Worm (Caenorhabditis elegans): ENCODE results near the gene srab-26.

Gene srab-26

ce11 chrV:9879404-9879803 is at the start of gene srab-26:
Gene srab-26, minus strand, starts transcription at chrV:9879504.
- TF ChIP-seq chd-7 (tag; optimal IDR thresholded peaks at IDR 0.05) (no peak), rcor-1 (GFP tag; IDR thresholded peaks at IDR 0.05) (no peak), egl-44 (GFP tag; IDR thresholded peaks at IDR 0.05) (no peak), nhr-27 (tag; optimal IDR thresholded peaks at IDR 0.05) (no peak), ceh-79 (tag; optimal IDR thresholded peaks at IDR 0.05) (no peak), pbrm-1 (GFP tag; IDR thresholded peaks at IDR 0.05) (no peak), snpc-1.1 (tag; optimal IDR thresholded peaks at IDR 0.05; ENCODE audit: insufficient read depth) (no peak), die-1 (tag; optimal IDR thresholded peaks at IDR 0.05) (no peak), F10E7.11 (tag; optimal IDR thresholded peaks at IDR 0.05) (no peak), ceh-40 (GFP tag; IDR thresholded peaks at IDR 0.05) (no peak), B0261.1 (tag; optimal IDR thresholded peaks at IDR 0.05) (no peak), snpc-4 (GFP tag; optimal IDR thresholded peaks at IDR 0.05) (no peak), snpc-4 (tag; optimal IDR thresholded peaks at IDR 0.05) (no peak), B0019.2 (GFP tag; conservative IDR thresholded peaks at IDR 0.05) (no peak), ets-4 (GFP tag; optimal IDR thresholded peaks at IDR 0.05) (no peak), nhr-120 (GFP tag; IDR thresholded peaks at IDR 0.05) (no peak), snpc-3.4 (tag; optimal IDR thresholded peaks at IDR 0.05) (no peak), ztf-26 (tag; optimal IDR thresholded peaks at IDR 0.05) (no peak), B0035.1 (tag; optimal IDR thresholded peaks at IDR 0.05) (no peak)

ce11 chrV:9927954-9928353 is 48.6 kb upstream of the srab-26 start:
- TF ChIP-seq nhr-80 (tag; optimal IDR thresholded peaks at IDR 0.05) (peak; percentile 60), let-607 (tag; optimal IDR thresholded peaks at IDR 0.05) (peak; percentile 43 to 49), Y67H2A.10 (GFP tag; conservative IDR thresholded peaks at IDR 0.05) (no peak), Y53G8AR.9 (GFP tag; conservative IDR thresholded peaks at IDR 0.05) (0 out of 2 replicates have a peak, but pooled peaks have one; percentile 44)

ce11 chrV:9927381-9927780 is 48.1 kb upstream of the srab-26 start:
- TF ChIP-seq snpc-1.1 (tag; optimal IDR thresholded peaks at IDR 0.05; ENCODE audit: insufficient read depth) (no peak), ztf-6 (GFP tag; IDR thresholded peaks at IDR 0.05) (no peak), lir-1 (GFP tag; conservative IDR thresholded peaks at IDR 0.05) (no peak), F22D6.2 (tag; optimal IDR thresholded peaks at IDR 0.05) (no peak), F49E8.2 (tag; optimal IDR thresholded peaks at IDR 0.05; ENCODE audit: insufficient read depth) (no peak), ZK185.1 (tag; optimal IDR thresholded peaks at IDR 0.05; ENCODE audit: poor library complexity, severe bottlenecking) (no peak), Y79H2A.3 (GFP tag; conservative IDR thresholded peaks at IDR 0.05) (no peak), repo-1 (tag; optimal IDR thresholded peaks at IDR 0.05) (no peak), let-607 (tag; optimal IDR thresholded peaks at IDR 0.05) (no peak), C06A6.2 (GFP tag; conservative IDR thresholded peaks at IDR 0.05) (no peak), attf-6 (GFP tag; IDR thresholded peaks at IDR 0.05) (no peak), nfyb-1 (GFP tag; IDR thresholded peaks at IDR 0.05) (0 out of 2 replicates have a peak, but pooled peaks have one; percentile 53), lsl-1 (GFP tag; optimal IDR thresholded peaks at IDR 0.05) (peak; percentile 56), hrde-1 (tag; optimal IDR thresholded peaks at IDR 0.05; ENCODE audit: borderline replicate concordance) (peak; percentile 35), egl-44 (GFP tag; IDR thresholded peaks at IDR 0.05) (no peak)
